Fruit fly (Drosophila melanogaster) whole organism, embryonic: ENCODE measurements around the gene CG42529.

Experiments used
- ATbp ChIP-seq: fragments of 200-800 bp; sonication (Bioruptor generic); optimal IDR thresholded peaks from 2 replicates; lab custom pipeline; 2017; ENCODE audit warnings: missing biosample characterization, mild to moderate bottlenecking, missing genetic modification characterization, missing genetic modification reagents
- Aef1 ChIP-seq: fragments of 200-800 bp; sonication (Bioruptor generic); IDR thresholded peaks from 3 replicates; pipeline ENCODE4 v1.3.6; 2022; ENCODE audit warnings: missing biosample characterization, missing genetic modification characterization
- CG10543 ChIP-seq: fragments of 200-800 bp; sonication (Bioruptor generic); optimal IDR thresholded peaks from 3 replicates; lab custom pipeline; 2017; ENCODE audit warnings: missing biosample characterization, mild to moderate bottlenecking, missing genetic modification characterization, moderate library complexity
- CG10959 ChIP-seq: fragments of 200-800 bp; sonication (Bioruptor generic); IDR thresholded peaks from 2 replicates; pipeline ENCODE4 v1.3.6; 2022; ENCODE audit warnings: missing biosample characterization, missing genetic modification characterization
- CG12769 ChIP-seq: fragments of 200-800 bp; sonication (Bioruptor generic); optimal IDR thresholded peaks from 2 replicates; lab custom pipeline; 2019; ENCODE audit warnings: missing biosample characterization, mild to moderate bottlenecking, missing genetic modification characterization, moderate library complexity
- CG13296 ChIP-seq: fragments of 200-800 bp; sonication (Bioruptor generic); optimal IDR thresholded peaks from 3 replicates; lab custom pipeline; 2018; ENCODE audit warnings: missing biosample characterization, mild to moderate bottlenecking, missing genetic modification characterization
- CG13894 ChIP-seq: fragments of 200-800 bp; sonication (Bioruptor generic); optimal IDR thresholded peaks from 3 replicates; lab custom pipeline; 2018; ENCODE audit warnings: missing biosample characterization, mild to moderate bottlenecking, missing genetic modification characterization, moderate library complexity
- CG14667 ChIP-seq: fragments of 200-800 bp; sonication (Bioruptor generic); IDR thresholded peaks from 2 replicates; pipeline ENCODE4 v1.3.6; 2022; ENCODE audit warnings: missing biosample characterization, missing genetic modification characterization
- CG16779 ChIP-seq: fragments of 200-800 bp; sonication (Bioruptor generic); IDR thresholded peaks from 2 replicates; pipeline ENCODE4 v1.3.6; 2022; ENCODE audit warnings: missing biosample characterization, missing genetic modification characterization
- CG17612 ChIP-seq: fragments of 200-800 bp; sonication (Bioruptor generic); IDR thresholded peaks from 2 replicates; pipeline ENCODE4 v1.3.6; 2022; ENCODE audit warnings: missing biosample characterization, missing genetic modification characterization
- CG17829 ChIP-seq: fragments of 200-800 bp; optimal IDR thresholded peaks from 2 replicates; lab custom pipeline; 2019; ENCODE audit warnings: missing biosample characterization, mild to moderate bottlenecking, missing genetic modification characterization, moderate library complexity
- CG2678 ChIP-seq: fragments of 200-800 bp; sonication (Bioruptor generic); optimal IDR thresholded peaks from 3 replicates; lab custom pipeline; 2019; ENCODE audit warnings: missing biosample characterization, mild to moderate bottlenecking, missing genetic modification characterization, moderate library complexity
- CG3281 ChIP-seq: fragments of 200-800 bp; sonication (Bioruptor generic); optimal IDR thresholded peaks from 3 replicates; lab custom pipeline; 2017; ENCODE audit warnings: missing biosample characterization, mild to moderate bottlenecking, missing genetic modification characterization
- CG3407 ChIP-seq: fragments of 200-800 bp; sonication (Bioruptor generic); optimal IDR thresholded peaks from 2 replicates; lab custom pipeline; 2018; ENCODE audit warnings: missing biosample characterization, mild to moderate bottlenecking, missing genetic modification characterization
- CG34376 ChIP-seq: fragments of 200-800 bp; sonication (Bioruptor generic); optimal IDR thresholded peaks from 2 replicates; lab custom pipeline; 2018; ENCODE audit warnings: missing biosample characterization, mild to moderate bottlenecking, missing genetic modification characterization
- CG42726 ChIP-seq: fragments of 200-800 bp; sonication (Bioruptor generic); IDR thresholded peaks from 2 replicates; pipeline ENCODE4 v1.3.6; 2022; ENCODE audit warnings: missing biosample characterization, missing genetic modification characterization; ENCODE audit not compliant: partially characterized antibody
- CG6683 ChIP-seq: fragments of 200-800 bp; sonication (Bioruptor generic); optimal IDR thresholded peaks from 2 replicates; lab custom pipeline; 2017; ENCODE audit warnings: missing biosample characterization, mild to moderate bottlenecking, missing genetic modification characterization, missing genetic modification reagents
- CG7839 ChIP-seq: fragments of 200-800 bp; sonication (Bioruptor generic); optimal IDR thresholded peaks from 3 replicates; lab custom pipeline; 2018; ENCODE audit warnings: missing biosample characterization, mild to moderate bottlenecking, missing genetic modification characterization, moderate library complexity
- CG7928 ChIP-seq: fragments of 200-800 bp; sonication (Bioruptor generic); optimal IDR thresholded peaks from 2 replicates; lab custom pipeline; 2017; ENCODE audit warnings: missing biosample characterization, mild to moderate bottlenecking, missing genetic modification characterization
- CG8290 ChIP-seq, 3 experiments: fragments of 200-800 bp; sonication (Bioruptor generic); optimal IDR thresholded peaks; 2 replicates each; lab custom pipeline; 2016 to 2019; ENCODE audit warnings: missing biosample characterization in 3 of 3, missing genetic modification characterization in 3 of 3, mild to moderate bottlenecking in 2 of 3, moderate library complexity in 1 of 3
- CG8388 ChIP-seq: fragments of 200-800 bp; sonication (Bioruptor generic); optimal IDR thresholded peaks from 2 replicates; lab custom pipeline; 2019; ENCODE audit warnings: missing biosample characterization, mild to moderate bottlenecking, missing genetic modification characterization, moderate library complexity
- CG9876 ChIP-seq: fragments of 200-800 bp; sonication (Bioruptor generic); optimal IDR thresholded peaks from 2 replicates; lab custom pipeline; 2016; ENCODE audit warnings: missing biosample characterization, missing genetic modification characterization
- CG9932 ChIP-seq: fragments of 200-800 bp; sonication (Bioruptor generic); IDR thresholded peaks from 2 replicates; pipeline ENCODE4 v1.3.6; 2022; ENCODE audit warnings: missing biosample characterization, missing genetic modification characterization
- CrebB ChIP-seq: fragments of 200-800 bp; sonication (Bioruptor generic); optimal IDR thresholded peaks from 3 replicates; lab custom pipeline; 2018; ENCODE audit warnings: missing biosample characterization, mild to moderate bottlenecking, missing genetic modification characterization
- Dek ChIP-seq: fragments of 200-800 bp; sonication (Bioruptor generic); optimal IDR thresholded peaks from 3 replicates; lab custom pipeline; 2019; ENCODE audit warnings: missing biosample characterization, mild to moderate bottlenecking, missing genetic modification characterization, moderate library complexity
- Dfd ChIP-seq, 2 experiments: fragments of >200 bp; optimal IDR thresholded peaks; 2 replicates each; lab custom pipeline; 2017; ENCODE audit warnings: missing biosample characterization in 2 of 2, missing genetic modification characterization in 2 of 2
- Doc3 ChIP-seq: fragments of 200-800 bp; sonication (Bioruptor generic); IDR thresholded peaks from 3 replicates; pipeline ENCODE4 v1.3.6; 2022; ENCODE audit warnings: missing biosample characterization, missing genetic modification characterization; ENCODE audit not compliant: partially characterized antibody
- Hmr ChIP-seq: fragments of 200-800 bp; sonication (Bioruptor generic); optimal IDR thresholded peaks from 3 replicates; lab custom pipeline; 2017; ENCODE audit warnings: mild to moderate bottlenecking, missing biosample characterization, missing genetic modification reagents, missing genetic modification characterization
- Kr ChIP-seq: fragments of 200-800 bp; sonication (Bioruptor generic); optimal IDR thresholded peaks from 2 replicates; lab custom pipeline; 2017; ENCODE audit warnings: missing biosample characterization, mild to moderate bottlenecking, missing genetic modification characterization
- Lpt ChIP-seq: fragments of >200 bp; optimal IDR thresholded peaks from 2 replicates; lab custom pipeline; 2018; ENCODE audit warnings: missing biosample characterization, missing genetic modification characterization
- Med ChIP-seq: fragments of 200-800 bp; sonication (Bioruptor generic); peaks from one replicate; lab custom pipeline; 2016; ENCODE audit warnings: missing biosample characterization, missing genetic modification characterization, mild to moderate bottlenecking, inconsistent platforms, moderate library complexity
- NfI ChIP-seq: fragments of 200-800 bp; sonication (Bioruptor generic); optimal IDR thresholded peaks from 3 replicates; lab custom pipeline; 2018; ENCODE audit warnings: missing biosample characterization, mild to moderate bottlenecking, missing genetic modification characterization, moderate library complexity
- PHDP ChIP-seq: fragments of 200-800 bp; sonication (Bioruptor generic); optimal IDR thresholded peaks from 3 replicates; lab custom pipeline; 2018; ENCODE audit warnings: missing biosample characterization, mild to moderate bottlenecking, missing genetic modification characterization, moderate library complexity
- TFAM ChIP-seq: fragments of 200-800 bp; sonication (Bioruptor generic); optimal IDR thresholded peaks from 2 replicates; lab custom pipeline; 2017; ENCODE audit warnings: missing biosample characterization, missing genetic modification characterization, inconsistent platforms
- bbx ChIP-seq: fragments of 200-800 bp; sonication (Bioruptor generic); IDR thresholded peaks from 2 replicates; pipeline ENCODE4 v1.3.6; 2022; ENCODE audit warnings: missing biosample characterization, missing genetic modification characterization; ENCODE audit not compliant: partially characterized antibody
- cas ChIP-seq: fragments of 200-800 bp; sonication (Bioruptor generic); IDR thresholded peaks from 2 replicates; pipeline ENCODE4 v1.3.6; 2022; ENCODE audit warnings: missing biosample characterization, missing genetic modification characterization
- croc ChIP-seq: fragments of 200-800 bp; sonication (Bioruptor generic); conservative IDR thresholded peaks from 3 replicates; pipeline ENCODE4 v1.3.6; 2022; ENCODE audit warnings: missing biosample characterization, missing genetic modification characterization
- disco-r ChIP-seq: fragments of 200-800 bp; sonication (Bioruptor generic); optimal IDR thresholded peaks from 2 replicates; lab custom pipeline; 2016; ENCODE audit warnings: missing biosample characterization, missing genetic modification characterization
- ewg ChIP-seq: fragments of 200-800 bp; sonication (Bioruptor generic); optimal IDR thresholded peaks from 3 replicates; lab custom pipeline; 2017; ENCODE audit warnings: mild to moderate bottlenecking, missing biosample characterization, missing genetic modification reagents, missing genetic modification characterization
- fd3F ChIP-seq: fragments of 200-800 bp; sonication (Bioruptor generic); optimal IDR thresholded peaks from 2 replicates; lab custom pipeline; 2018; ENCODE audit warnings: missing biosample characterization, mild to moderate bottlenecking, missing genetic modification characterization, moderate library complexity
- gcm ChIP-seq: fragments of 200-800 bp; sonication (Bioruptor generic); optimal IDR thresholded peaks from 2 replicates; lab custom pipeline; 2019; ENCODE audit warnings: missing biosample characterization, mild to moderate bottlenecking, missing genetic modification characterization, moderate library complexity
- her ChIP-seq: fragments of 200-800 bp; sonication (Bioruptor generic); optimal IDR thresholded peaks from 2 replicates; lab custom pipeline; 2016; ENCODE audit warnings: missing biosample characterization, missing genetic modification characterization
- insv ChIP-seq, 2 experiments: fragments of 200-800 bp; sonication (Bioruptor generic); optimal IDR thresholded peaks; 3 replicates each; lab custom pipeline; 2016 to 2018; ENCODE audit warnings: missing biosample characterization in 2 of 2, missing genetic modification characterization in 2 of 2
- lab ChIP-seq: fragments of 200-800 bp; sonication (Bioruptor generic); optimal IDR thresholded peaks from 3 replicates; lab custom pipeline; 2017; ENCODE audit warnings: missing biosample characterization, missing genetic modification characterization, mild to moderate bottlenecking, moderate library complexity, missing genetic modification reagents
- mam ChIP-seq: fragments of 200-800 bp; sonication (Bioruptor generic); optimal IDR thresholded peaks from 3 replicates; lab custom pipeline; 2016; ENCODE audit warnings: missing biosample characterization, missing genetic modification characterization
- pan ChIP-seq, 4 experiments: fragments of >200 bp in 3 of 4; fragments of 200-800 bp in 1 of 4; sonication (Bioruptor generic) in 1 of 4; optimal IDR thresholded peaks in 3 of 4; IDR thresholded peaks in 1 of 4; 2 replicates each; pipeline versions ENCODE4 v1.3.6 to Lab custom; 2017 to 2022; ENCODE audit warnings: missing biosample characterization in 2 of 4, missing genetic modification characterization in 2 of 4, mixed read lengths in 1 of 4
- sim ChIP-seq: fragments of 200-800 bp; sonication (Bioruptor generic); IDR thresholded peaks from 2 replicates; pipeline ENCODE4 v1.3.6; 2022; ENCODE audit warnings: missing biosample characterization, missing genetic modification characterization
- tin ChIP-seq: fragments of 200-800 bp; sonication (Bioruptor generic); optimal IDR thresholded peaks from 3 replicates; lab custom pipeline; 2016; ENCODE audit warnings: missing biosample characterization, missing genetic modification characterization
- zfh2 ChIP-seq: fragments of 200-800 bp; sonication (Bioruptor generic); optimal IDR thresholded peaks from 2 replicates; lab custom pipeline; 2016; ENCODE audit warnings: missing biosample characterization, missing genetic modification characterization

Gene CG42529

DNA sequence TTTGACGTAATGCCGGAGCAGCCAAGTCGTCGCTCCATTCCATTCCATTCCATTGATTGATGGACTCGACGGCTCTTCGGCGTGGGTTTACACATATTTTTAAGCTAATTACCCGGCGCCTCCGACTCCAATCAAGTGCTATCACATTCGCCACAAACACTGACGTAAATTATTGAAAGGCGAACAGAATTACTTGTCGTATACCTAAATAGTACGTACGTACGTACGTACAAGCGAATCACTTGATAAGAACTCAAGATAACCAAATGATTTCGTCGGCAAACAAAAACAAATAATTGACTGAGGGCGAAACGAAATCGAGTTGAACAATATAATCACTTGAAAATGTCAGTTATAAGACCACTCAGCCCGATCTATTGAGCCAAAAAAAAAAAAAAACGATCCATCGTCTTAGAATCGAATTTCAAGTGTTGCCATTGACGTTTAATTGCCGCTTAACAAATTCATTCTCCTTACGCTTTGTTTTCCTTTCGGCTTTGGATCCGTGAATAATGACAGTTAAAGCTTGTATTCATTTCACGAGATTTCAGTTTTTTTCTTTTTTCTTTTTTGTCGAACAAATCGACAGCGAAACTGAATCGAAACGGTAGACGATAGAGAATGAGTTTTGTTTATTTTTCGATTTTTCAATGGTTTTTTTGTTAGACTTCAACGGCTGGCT, 48.6 kb downstream of the CG42529 start (continued):
- TF ChIP-seq tin (GFP tag; lab: Kevin White, UChicago) (no peak), Lpt (no peak), mam (GFP tag; lab: Kevin White, UChicago) (no peak), CG9876 (GFP tag; lab: Kevin White, UChicago) (no peak), CG34376 (GFP tag; lab: Kevin White, UChicago) (peak; percentile 34), zfh2 (GFP tag; lab: Kevin White, UChicago) (no peak), CrebB (no peak), Kr (no peak), bbx (GFP tag; lab: Robert Waterston, UW) (no peak), CG10959 (no peak), NfI (no peak), pan (optimal IDR thresholded peaks at IDR 0.05; lab: Kevin White, UChicago) (no peak), pan (GFP tag; optimal IDR thresholded peaks at IDR 0.05 in 1 of 2, IDR thresholded peaks at IDR 0.05 in 1 of 2) (no peak), CG7839 (tag; lab: Kevin White, UChicago) (no peak), fd3F (no peak), disco-r (no peak), CG6683 (GFP tag; lab: Kevin White, UChicago) (no peak), sim (GFP tag; lab: Robert Waterston, UW) (no peak), Dek (tag; lab: Kevin White, UChicago) (no peak), CG13296 (GFP tag; lab: Kevin White, UChicago) (no peak), insv (GFP tag; optimal IDR thresholded peaks at IDR 0.05; lab: Kevin White, UChicago) (no peak), CG42726 (no peak), cas (GFP tag; lab: Robert Waterston, UW) (no peak), gcm (GFP tag; lab: Kevin White, UChicago) (no peak), CG7928 (GFP tag; lab: Kevin White, UChicago) (no peak), her (GFP tag; lab: Kevin White, UChicago) (no peak), croc (GFP tag; lab: Robert Waterston, UW) (no peak), CG2678 (tag; lab: Kevin White, UChicago) (no peak), Aef1 (GFP tag; lab: Robert Waterston, UW) (no peak), CG14667 (GFP tag; lab: Robert Waterston, UW) (no peak), Doc3 (GFP tag; lab: Robert Waterston, UW) (no peak), Dfd (GFP tag; optimal IDR thresholded peaks at IDR 0.05; lab: Kevin White, UChicago) (no peak), CG17829 (tag; lab: Kevin White, UChicago) (no peak)

DNA sequence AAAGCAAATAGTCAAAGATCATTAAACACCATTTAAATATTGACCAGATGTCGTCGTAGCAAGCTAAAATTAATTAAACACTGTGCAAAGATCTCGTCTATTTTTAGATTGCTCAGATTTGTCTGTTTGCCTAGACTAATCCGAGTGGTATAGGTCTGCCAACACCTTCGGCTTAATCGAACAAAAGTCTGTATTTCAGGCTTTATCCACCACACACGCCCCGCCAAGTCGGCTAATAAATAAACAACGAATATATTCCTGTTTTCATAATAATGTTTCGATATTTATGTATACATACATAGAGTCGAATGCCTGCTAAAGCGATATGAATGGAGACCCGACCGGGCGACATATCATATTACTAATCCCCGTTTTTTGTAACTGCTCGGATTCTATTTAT, 49.7 kb downstream of the CG42529 start:
- TF ChIP-seq CG8388 (GFP tag; lab: Kevin White, UChicago), result no peak
- no peak for TF ChIP-seq CG16779 (GFP tag; lab: Robert Waterston, UW)
- peak; percentile 76 for TF ChIP-seq CG13894 (tag; lab: Kevin White, UChicago)
- TF ChIP-seq CG17612, result no peak
- TF ChIP-seq CG9932 (GFP tag; lab: Robert Waterston, UW), result no peak
- TF ChIP-seq pan (optimal IDR thresholded peaks at IDR 0.05; lab: Kevin White, UChicago), result no peak
- no peak for TF ChIP-seq pan (GFP tag; optimal IDR thresholded peaks at IDR 0.05 in 1 of 2, IDR thresholded peaks at IDR 0.05 in 1 of 2)
- no peak for TF ChIP-seq TFAM (GFP tag; lab: Kevin White, UChicago)
- peak; percentile 76 for TF ChIP-seq Med (GFP tag; lab: Kevin White, UChicago)
- peak; percentile 4 for TF ChIP-seq CG10543 (GFP tag; lab: Kevin White, UChicago)
- TF ChIP-seq CG3281, result peak; percentile 10
- TF ChIP-seq ewg (GFP tag; lab: Kevin White, UChicago), result no peak
- TF ChIP-seq lab, result peak; percentile 33
- no peak for TF ChIP-seq ATbp
- peak; percentile 18 for TF ChIP-seq PHDP (tag; lab: Kevin White, UChicago)
- TF ChIP-seq CG14667 (GFP tag; lab: Robert Waterston, UW), result no peak
- TF ChIP-seq CG8290 (GFP tag; optimal IDR thresholded peaks at IDR 0.05; lab: Kevin White, UChicago), result no peak
- TF ChIP-seq CG8290 (tag; optimal IDR thresholded peaks at IDR 0.05; lab: Kevin White, UChicago), result peak in 1 of 2 experiments; percentile 24
- no peak for TF ChIP-seq CG3407 (GFP tag; lab: Kevin White, UChicago)
- TF ChIP-seq CG12769 (tag; lab: Kevin White, UChicago), result peak; percentile 58
- TF ChIP-seq Hmr (GFP tag; lab: Kevin White, UChicago), result peak; percentile 41
